Worm (Caenorhabditis elegans) whole organism, dauer: ENCODE results near the gene clec-143.
"Not testable (repeated sequence)": the region's sequence is repeated elsewhere in the genome, so short reads cannot be mapped to it uniquely, and the experiment has no call there.

ENCODE experiments used
- unc-62 ChIP-seq: sonication (generic microtip); optimal IDR thresholded peaks from 2 replicates; lab custom pipeline; 2017; ENCODE audit warnings: missing biosample characterization, missing genetic modification reagents, missing genetic modification characterization

Gene clec-143

DNA sequence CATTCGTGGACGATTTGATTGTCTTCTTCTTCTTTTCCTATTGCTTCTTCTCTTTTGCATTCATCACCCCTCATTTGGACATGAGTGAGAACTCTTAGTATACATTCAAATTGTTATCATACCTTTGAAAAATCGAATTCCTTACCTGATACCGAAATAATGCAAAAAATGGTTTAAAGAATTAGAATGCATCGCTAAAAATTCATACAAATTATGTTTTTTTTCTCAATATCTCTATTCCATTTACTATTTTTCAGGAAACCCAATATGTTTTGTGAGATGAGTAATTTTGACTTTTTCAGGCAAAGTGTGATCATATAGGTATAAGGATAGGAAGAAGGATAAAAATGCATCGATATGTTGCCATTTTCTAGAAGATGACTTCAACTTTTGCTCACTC lies 13.1 kb downstream of the clec-143 start, which contains the start of gene ZK673.11:
ZK673.11 (plus strand) TSS at position 301 of the 400 bp plus-strand sequence.
- no peak for TF ChIP-seq unc-62 (GFP tag; lab: Kevin White, UChicago)

DNA sequence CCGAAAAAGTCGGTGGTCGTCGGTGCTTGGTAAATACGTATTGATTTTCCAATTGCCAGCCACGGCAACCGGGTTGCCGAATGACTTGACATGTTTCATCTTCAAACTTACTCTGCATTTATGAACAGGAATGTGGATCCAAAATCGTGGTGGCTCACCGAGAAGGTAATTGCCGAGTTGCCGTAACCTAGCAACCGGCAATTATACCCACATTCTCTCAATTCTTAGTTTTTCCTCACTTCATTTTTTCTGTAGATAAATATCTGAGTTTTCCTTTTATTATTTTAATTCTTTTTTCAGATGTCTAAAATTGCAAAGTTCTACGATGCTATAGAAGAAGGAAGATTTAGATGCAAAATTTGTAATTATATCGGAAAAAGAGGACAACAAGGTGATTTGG lies 17.5 kb downstream of the clec-143 start, which contains the start of gene ZK673.4:
ZK673.4 (plus strand) TSS at position 301 of the 400 bp plus-strand sequence.
- TF ChIP-seq unc-62 (GFP tag; lab: Kevin White, UChicago), result no peak

DNA sequence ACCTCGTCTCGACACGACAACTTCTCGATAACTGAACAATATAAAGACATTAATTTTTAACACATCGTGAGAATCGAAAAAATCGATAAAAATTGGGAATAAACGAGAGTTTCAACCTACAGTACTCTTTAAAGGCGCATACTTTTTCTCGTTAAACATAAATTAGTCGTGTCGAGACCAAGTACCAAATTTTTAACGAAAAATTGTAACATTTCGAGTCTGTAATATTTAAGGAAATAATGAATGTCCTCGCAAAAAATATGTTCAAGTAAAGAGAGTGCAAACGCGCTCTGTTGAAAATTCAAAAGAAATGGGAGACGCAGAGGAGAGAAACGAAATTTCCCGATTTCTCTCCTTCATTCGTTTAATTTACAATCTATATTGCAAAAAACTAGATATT lies 19.8 kb downstream of the clec-143 start:
- no peak for TF ChIP-seq unc-62 (GFP tag; lab: Kevin White, UChicago)

DNA sequence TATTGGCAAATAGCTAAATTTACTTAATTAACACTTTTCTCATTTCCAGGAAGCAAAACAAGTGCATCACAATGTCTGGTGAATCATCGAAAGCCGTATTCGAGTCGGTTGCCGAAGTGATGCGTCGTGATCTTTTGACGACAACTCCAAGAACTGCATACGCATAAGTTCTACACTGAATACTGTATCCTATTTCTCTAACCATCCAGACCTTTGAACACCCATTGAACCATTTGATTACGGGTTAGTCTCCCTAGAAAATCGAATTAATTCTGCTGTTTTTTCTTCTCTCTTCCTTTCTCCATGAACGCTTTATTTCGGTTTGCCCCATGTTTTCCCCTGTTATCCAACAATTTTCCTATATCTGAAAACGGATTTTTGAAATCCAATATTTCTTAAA lies 20.4 kb downstream of the clec-143 start, which contains the start of gene lin-56:
lin-56 (plus strand) TSS at position 301 of the 400 bp plus-strand sequence.
- no peak for TF ChIP-seq unc-62 (GFP tag; lab: Kevin White, UChicago)

DNA sequence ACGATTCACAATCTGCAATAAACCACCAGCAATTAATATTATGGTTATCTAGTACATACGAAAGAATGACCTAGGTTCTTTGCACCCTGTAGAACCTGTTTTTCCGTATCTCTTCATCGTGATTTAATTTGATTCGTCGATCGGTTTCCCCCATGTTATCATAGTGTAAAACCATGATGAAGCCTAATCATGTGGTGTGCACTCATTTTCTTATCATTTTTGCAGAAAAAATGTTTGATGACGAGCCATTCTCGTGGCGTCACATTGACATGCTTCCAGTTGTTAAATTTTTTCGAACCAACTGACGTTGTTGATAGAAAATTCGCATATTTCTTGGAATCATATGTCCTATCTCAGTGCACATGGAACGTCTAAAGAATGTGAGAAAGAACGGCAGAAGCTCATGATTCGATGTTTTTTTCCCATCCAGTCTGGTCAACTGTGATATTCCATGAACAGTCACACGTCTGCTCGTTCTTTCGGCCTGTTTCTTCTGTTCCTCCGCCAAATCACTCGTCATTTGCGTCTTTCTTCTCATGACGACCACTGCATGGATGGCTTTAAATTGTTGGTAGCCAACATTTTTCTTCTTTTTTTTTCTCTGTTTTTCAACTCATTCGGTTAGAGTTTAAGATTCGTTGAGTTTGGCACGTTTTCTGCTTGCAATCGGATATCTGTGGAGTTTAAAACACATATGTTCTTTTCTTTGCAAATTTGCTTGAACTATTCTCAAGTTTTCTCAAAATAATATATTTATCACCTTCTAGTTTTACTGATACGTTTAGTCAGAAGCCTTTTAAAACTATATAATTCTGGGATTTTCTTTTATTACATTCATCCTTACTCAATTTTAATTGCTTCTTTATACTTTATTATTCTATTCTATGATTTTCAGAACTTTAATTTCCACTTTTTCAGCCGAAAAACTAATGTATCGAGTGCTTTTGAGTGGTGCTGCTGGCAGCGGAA lies 22.5 kb downstream of the clec-143 start, which contains the start of gene ZK673.2:
ZK673.2 (plus strand) TSS at position 919 of the 969 bp plus-strand sequence.
- TF ChIP-seq unc-62 (GFP tag; lab: Kevin White, UChicago), result no peak

DNA sequence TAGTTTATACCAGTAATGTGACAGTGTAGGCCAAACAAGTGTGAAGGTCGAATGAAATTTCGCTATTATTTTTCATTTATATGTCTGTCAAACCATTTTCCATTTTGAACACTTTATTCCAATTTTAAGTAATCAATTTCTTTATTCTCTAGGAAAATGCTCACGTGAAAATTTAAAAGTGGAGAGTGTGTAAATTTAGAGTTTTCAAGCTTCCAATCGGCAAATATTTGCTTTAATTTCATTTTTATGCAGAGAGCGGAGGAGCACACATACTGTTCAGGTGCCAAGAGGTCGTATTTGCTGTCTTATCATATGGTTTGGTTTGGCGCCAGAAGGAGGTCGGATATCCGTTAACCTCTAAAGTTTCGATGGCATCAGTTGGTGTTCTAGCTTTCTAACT lies 23.3 kb downstream of the clec-143 start:
- no peak for TF ChIP-seq unc-62 (GFP tag; lab: Kevin White, UChicago)

DNA sequence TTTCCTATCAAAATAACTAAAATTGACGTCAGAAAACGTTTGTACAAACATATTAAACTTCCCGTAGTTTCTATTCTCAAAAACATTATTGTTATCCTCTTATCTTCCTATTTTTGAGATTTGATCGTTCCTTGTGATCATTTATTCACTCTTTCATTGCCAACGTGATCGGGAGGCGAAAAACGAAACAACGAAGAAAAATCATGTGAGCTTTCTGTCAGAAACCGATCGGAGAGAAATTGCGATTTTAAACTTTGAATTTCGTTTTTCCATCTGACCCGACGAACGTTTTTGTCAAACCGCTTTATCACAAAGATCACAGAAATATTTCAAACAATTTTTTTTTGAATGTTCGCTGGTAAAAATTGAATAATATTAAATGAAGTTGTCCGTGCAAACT lies 23.8 kb downstream of the clec-143 start:
- TF ChIP-seq unc-62 (GFP tag; lab: Kevin White, UChicago), result no peak

DNA sequence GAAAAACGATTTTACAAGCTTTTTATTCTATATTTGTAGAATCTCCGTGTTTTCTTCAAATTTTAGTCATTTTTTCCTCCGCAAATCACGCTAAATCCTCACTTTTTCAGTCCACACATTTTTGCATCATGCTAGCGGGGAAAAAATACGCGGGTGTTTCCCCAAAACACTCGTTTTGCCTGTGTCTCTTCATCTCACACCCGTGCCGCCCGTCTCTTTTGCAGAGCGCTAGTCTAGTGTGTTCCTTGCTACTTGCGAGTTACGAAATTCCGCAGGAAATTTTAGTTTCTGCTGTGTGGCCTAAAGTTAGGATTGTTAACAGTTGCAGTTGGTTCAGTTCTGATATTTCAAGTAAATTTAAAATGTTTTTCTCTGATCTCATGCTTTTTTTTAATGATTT lies 24.4 kb downstream of the clec-143 start:
- TF ChIP-seq unc-62 (GFP tag; lab: Kevin White, UChicago), result no peak

DNA sequence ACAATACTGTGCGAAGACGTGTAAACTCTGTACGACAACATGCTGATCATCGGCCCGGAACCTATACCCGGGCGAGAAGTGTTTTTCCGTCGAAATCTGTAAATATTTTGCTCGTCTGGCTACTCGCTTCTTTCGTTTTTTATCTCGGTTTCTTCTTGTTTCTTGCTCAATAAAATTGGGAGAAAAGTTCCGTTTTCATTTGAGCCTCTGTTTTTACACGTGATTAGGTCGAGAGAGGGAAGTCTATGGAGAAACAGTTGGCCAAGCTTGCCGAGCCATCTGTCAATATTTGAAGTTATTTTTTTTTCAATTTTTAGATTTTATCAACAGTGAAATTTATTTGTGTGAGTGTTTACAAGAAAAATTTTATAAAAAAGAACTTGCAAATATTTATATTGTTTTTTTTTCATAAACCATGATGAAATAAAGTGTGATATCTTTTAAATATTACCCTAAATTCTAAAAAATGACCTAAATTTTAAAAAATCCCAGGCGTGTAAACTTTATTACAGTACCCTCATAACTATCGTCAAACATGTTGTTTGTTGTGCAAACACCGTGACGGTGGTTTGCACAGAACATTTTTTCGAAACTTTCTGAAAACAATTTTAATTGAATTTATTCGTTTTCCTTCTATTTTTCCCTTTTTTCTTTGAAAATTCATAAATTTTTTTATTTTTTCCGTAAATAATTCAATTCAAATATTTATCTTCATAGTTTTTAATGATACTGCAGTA lies 25.0 kb downstream of the clec-143 start:
- no peak for TF ChIP-seq unc-62 (GFP tag; lab: Kevin White, UChicago)

DNA sequence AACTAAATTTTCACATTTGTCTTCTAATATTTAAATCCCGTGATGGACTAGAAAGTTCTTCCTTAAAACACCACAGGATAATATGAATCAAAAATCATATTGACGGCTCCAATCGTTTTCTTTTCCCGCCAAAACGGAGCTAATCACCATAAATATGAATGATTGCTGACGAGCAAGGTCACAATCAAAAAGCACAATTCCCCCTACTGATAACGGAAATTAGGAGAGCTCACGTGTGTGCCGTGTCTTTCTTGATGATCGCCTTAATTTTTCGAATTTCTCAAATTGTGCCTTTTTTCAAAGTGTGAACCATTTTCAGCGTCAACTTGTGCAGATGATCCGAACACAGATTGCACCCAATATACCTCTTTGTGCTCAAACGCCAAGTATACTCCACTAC lies 26.2 kb downstream of the clec-143 start:
- TF ChIP-seq unc-62 (GFP tag; lab: Kevin White, UChicago), result no peak

DNA sequence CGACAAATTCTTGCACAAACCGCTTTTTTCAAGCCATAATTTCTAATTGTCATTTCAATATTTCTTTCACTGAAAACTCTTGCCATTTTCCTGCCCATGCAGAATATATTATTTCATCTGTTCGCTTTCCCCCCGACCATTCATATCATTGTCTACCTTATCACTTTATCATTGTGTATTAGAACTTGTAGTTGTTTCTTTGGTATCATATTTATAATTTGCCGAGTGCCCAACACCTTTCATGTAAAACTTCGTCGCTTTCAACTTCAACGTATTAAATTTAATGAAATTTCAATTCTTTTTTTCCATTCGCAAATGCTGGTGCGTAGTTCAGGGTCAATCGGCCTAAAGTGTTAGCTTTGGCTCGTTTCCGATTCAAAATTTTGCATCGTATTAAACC lies 27.3 kb downstream of the clec-143 start, which contains the start of gene ZK673.1:
ZK673.1 (plus strand) TSS at position 301 of the 400 bp plus-strand sequence.
- TF ChIP-seq unc-62 (GFP tag; lab: Kevin White, UChicago), result not testable (repeated sequence)

DNA sequence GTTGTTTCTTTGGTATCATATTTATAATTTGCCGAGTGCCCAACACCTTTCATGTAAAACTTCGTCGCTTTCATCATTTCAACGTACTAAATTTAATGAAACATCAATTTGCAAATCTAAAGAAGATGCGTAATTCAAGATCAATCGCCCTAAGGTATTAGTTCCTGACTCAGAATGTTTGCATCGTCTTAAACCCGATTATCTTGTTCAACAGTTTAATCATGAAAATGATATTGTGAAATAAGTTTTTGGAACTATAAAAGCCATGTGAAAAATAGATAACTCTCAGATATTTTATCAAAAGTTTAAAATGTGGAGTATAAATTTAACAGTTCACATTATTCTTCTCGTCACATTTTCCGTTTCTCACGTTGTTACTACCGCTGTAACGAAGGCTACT lies 30.1 kb downstream of the clec-143 start, which contains the start of gene E04D5.4:
E04D5.4 (plus strand) TSS at position 301 of the 400 bp plus-strand sequence.
- no peak for TF ChIP-seq unc-62 (GFP tag; lab: Kevin White, UChicago)

DNA sequence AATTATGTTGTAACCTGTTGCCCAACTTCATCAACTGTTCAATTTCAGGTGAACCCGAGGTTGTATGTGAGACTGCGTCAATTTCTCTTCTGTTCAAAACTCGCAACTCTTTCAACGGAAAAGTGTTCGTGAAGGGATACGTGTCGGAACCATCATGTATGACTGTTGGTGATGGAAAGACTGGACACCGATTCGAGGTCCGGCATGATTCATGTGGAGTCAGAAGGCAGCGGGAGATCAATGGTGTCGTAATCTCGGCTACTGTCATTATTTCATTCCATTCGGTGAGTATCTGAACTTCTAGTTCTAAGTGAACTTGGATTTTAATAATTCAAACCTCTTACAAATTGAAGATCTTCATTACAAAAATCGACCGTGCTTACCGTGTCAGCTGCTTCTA lies 32.3 kb downstream of the clec-143 start:
- TF ChIP-seq unc-62 (GFP tag; lab: Kevin White, UChicago), result no peak

DNA sequence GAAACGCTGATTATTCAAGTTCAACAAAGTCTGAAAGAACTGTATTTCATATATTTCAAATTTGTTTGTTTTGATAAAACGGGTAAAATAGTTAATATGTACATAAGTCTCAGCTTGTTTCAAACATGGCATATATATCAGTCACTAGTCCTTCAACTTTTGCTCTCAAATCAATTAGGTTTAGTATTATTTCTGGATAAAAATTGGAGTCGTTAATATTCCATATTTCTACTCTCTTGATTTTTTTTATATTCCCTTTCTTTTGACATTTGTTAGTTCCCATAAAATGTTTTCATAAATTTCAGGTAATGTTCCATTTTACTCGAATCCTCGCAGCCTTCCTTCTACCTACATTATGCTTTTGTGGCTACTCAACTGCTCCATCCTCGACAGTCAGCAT lies 34.3 kb downstream of the clec-143 start, which contains the start of gene cut-4:
cut-4 (plus strand) TSS at position 301 of the 400 bp plus-strand sequence.
- no peak for TF ChIP-seq unc-62 (GFP tag; lab: Kevin White, UChicago)

DNA sequence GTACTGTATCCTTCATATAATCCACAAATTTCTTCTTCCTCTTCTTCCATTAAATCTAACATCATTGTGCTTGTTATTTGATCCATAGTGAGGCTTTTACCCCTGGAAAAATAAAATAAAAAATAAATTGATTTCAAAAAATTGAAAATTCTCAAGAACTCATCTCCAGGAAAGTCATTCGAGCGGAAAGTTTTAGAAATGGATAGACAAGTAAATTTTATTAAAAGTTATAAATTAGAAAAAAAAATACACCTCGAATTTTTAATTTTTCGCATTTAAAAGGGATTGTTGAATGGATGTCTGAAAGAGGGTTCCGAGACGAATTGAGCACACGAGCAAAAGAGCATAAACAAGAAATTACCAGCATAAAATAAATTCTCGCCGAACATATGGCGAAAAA lies 48.2 kb downstream of the clec-143 start, which contains the start of gene frpr-21:
frpr-21 (minus strand) TSS at position 101 of the 400 bp plus-strand sequence.
- TF ChIP-seq unc-62 (GFP tag; lab: Kevin White, UChicago), result no peak
